Comparison of ENCODE assay signal across 5 fruit fly cellular contexts in the genomic region with DNA sequence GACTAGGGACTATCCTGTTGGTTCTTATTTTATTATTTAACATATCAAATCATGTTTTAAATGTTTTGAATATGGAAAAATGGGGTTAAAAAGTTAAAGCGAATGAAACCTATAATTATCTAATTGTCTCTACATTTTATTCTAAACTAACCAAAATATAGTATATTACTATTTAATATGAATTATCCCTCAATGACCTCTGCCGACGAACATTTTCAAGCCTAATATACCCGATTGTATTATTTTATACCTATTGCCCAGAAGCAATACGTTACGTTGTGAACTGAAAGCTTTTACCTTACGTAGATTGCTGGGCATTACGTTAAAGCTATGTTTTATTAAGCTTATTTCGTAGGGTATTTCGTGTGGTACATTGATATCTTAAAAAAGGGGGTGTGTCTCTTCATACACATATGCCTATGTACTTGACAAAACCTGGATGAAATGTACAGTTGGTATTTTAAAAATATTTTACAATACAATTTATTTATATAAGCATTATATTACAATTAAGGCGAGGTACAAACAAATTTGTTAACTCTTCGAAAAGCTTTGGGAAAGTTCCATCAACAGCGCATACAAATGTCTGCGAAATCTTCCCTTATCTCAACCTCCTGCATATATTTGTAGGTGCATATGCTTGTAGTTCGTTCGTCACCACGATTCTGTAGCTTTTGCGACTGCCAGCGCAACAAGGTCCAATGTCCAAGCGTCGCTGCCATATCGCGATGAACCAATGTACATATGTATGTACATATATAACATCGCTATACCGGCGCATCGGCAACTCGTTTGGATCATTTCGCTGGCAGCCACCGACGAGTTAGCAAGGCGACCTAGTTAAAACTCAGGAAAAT.
TF ChIP-seq lines count a peak whose summit lies in the region.

A gene (plus strand): TSS at position 790 of the 857 bp plus-strand sequence.

TF ChIP-seq in whole organism, adult, 20 proteins besides CTCF, POLR2A, EP300 and RAD21 (continued from another document):
- TF ChIP-seq cnc (optimal IDR thresholded peaks at IDR 0.05; lab: Kevin White, UChicago) (no peak), kay (GFP tag; lab: Kevin White, UChicago; ENCODE audit: borderline replicate concordance) (peak; percentile 97), Mnt (GFP tag; optimal IDR thresholded peaks at IDR 0.05; lab: Kevin White, UChicago) (peak; percentile 76), pad (GFP tag; optimal IDR thresholded peaks at IDR 0.05; lab: Kevin White, UChicago) (peak; percentile 75), CG1620 (GFP tag; optimal IDR thresholded peaks at IDR 0.05; lab: Kevin White, UChicago) (peak; percentile 56)

TF ChIP-seq in whole organism, embryonic, 481 proteins besides CTCF, POLR2A, EP300 and RAD21 (continued from another document and continues in another):
- TF ChIP-seq CG16815 (GFP tag; optimal IDR thresholded peaks at IDR 0.05; lab: Kevin White, UChicago) (peak; percentile 74), CG1647 (GFP tag; optimal IDR thresholded peaks at IDR 0.05; lab: Kevin White, UChicago) (peak; percentile 34), cas (GFP tag; IDR thresholded peaks at IDR 0.05; lab: Robert Waterston, UW) (peak; percentile 85), repo (GFP tag; optimal IDR thresholded peaks at IDR 0.05; lab: Kevin White, UChicago) (peak; percentile 24), NFAT (GFP tag; IDR thresholded peaks at IDR 0.05; lab: Robert Waterston, UW) (peak; percentile 73), zen2 (GFP tag; IDR thresholded peaks at IDR 0.05; lab: Robert Waterston, UW; ENCODE audit: partially characterized antibody) (no peak), CG10431 (GFP tag; optimal IDR thresholded peaks at IDR 0.05; lab: Kevin White, UChicago) (no peak), Dfd (GFP tag; optimal IDR thresholded peaks at IDR 0.05; lab: Kevin White, UChicago) (no peak), CG34224 (GFP tag; IDR thresholded peaks at IDR 0.05; lab: Robert Waterston, UW; ENCODE audit: partially characterized antibody) (no peak), CG9797 (GFP tag; optimal IDR thresholded peaks at IDR 0.05; lab: Kevin White, UChicago) (no peak), CG17612 (GFP tag; IDR thresholded peaks at IDR 0.05; lab: Robert Waterston, UW) (peak; percentile 79; the same call in 1 of the 2 replicates), C15 (GFP tag; IDR thresholded peaks at IDR 0.05; lab: Robert Waterston, UW) (peak; percentile 48; the same call in 1 of the 3 replicates), CG8290 (GFP tag; optimal IDR thresholded peaks at IDR 0.05; lab: Kevin White, UChicago) (peak; percentile 41), CG8290 (tag; optimal IDR thresholded peaks at IDR 0.05; lab: Kevin White, UChicago) (peak in 1 of 2 experiments; percentile 57), NK7.1 (GFP tag; optimal IDR thresholded peaks at IDR 0.05; lab: Kevin White, UChicago) (peak; percentile 35), CG17328 (GFP tag; IDR thresholded peaks at IDR 0.05; lab: Robert Waterston, UW) (peak; percentile 73), Kr (GFP tag; optimal IDR thresholded peaks at IDR 0.05; lab: Kevin White, UChicago) (no peak), CG3163 (GFP tag; optimal IDR thresholded peaks at IDR 0.05; lab: Kevin White, UChicago) (no peak), Dref (GFP tag; IDR thresholded peaks at IDR 0.05; lab: Robert Waterston, UW) (peak; percentile 42; the same call in 1 of the 2 replicates), CG6813 (GFP tag; optimal IDR thresholded peaks at IDR 0.05; lab: Kevin White, UChicago) (peak; percentile 80), gcm (GFP tag; optimal IDR thresholded peaks at IDR 0.05; lab: Kevin White, UChicago) (peak; percentile 68), salm (tag; optimal IDR thresholded peaks at IDR 0.05; lab: Kevin White, UChicago) (peak; percentile 70), CG15269 (tag; optimal IDR thresholded peaks at IDR 0.05; lab: Kevin White, UChicago) (peak; percentile 88), ro (GFP tag; IDR thresholded peaks at IDR 0.05; lab: Robert Waterston, UW) (no peak), gfzf (GFP tag; optimal IDR thresholded peaks at IDR 0.05; lab: Kevin White, UChicago) (no peak), dimm (GFP tag; IDR thresholded peaks at IDR 0.05; lab: Robert Waterston, UW) (peak; percentile 67), croc (GFP tag; conservative IDR thresholded peaks at IDR 0.05; lab: Robert Waterston, UW) (peak; percentile 88; the same call in 2 of the 3 replicates), Xrp1 (GFP tag; IDR thresholded peaks at IDR 0.05; lab: Robert Waterston, UW) (peak; percentile 88)

TF ChIP-seq in whole organism, prepupa, 60 proteins besides CTCF, POLR2A, EP300 and RAD21 (continued from another document and continues in another):
- TF ChIP-seq CG6808 (GFP tag; optimal IDR thresholded peaks at IDR 0.05; lab: Kevin White, UChicago) (peak; percentile 92), CG1621 (tag; optimal IDR thresholded peaks at IDR 0.05; lab: Kevin White, UChicago) (peak; percentile 90), pdm3 (GFP tag; optimal IDR thresholded peaks at IDR 0.05; lab: Kevin White, UChicago) (peak; percentile 96), salr (GFP tag; optimal IDR thresholded peaks at IDR 0.05; lab: Kevin White, UChicago) (peak; percentile 92 to 97), CG6792 (GFP tag; optimal IDR thresholded peaks at IDR 0.05; lab: Kevin White, UChicago) (peak; percentile 97), CG15336 (GFP tag; IDR thresholded peaks at IDR 0.05; lab: Robert Waterston, UW) (peak; percentile 94), CG34406 (GFP tag; optimal IDR thresholded peaks at IDR 0.05; lab: Kevin White, UChicago) (peak; percentile 98), CG4318 (GFP tag; optimal IDR thresholded peaks at IDR 0.05; lab: Kevin White, UChicago) (peak; percentile 97), Eip93F (GFP tag; optimal IDR thresholded peaks at IDR 0.05; lab: Kevin White, UChicago) (peak; percentile 96), CG6163 (GFP tag; IDR thresholded peaks at IDR 0.05; lab: Robert Waterston, UW) (peak; percentile 89), acj6 (GFP tag; optimal IDR thresholded peaks at IDR 0.05; lab: Kevin White, UChicago) (peak; percentile 97), CG9139 (GFP tag; optimal IDR thresholded peaks at IDR 0.05; lab: Kevin White, UChicago) (peak; percentile 95), svp (GFP tag; lab: Kevin White, UChicago) (peak; percentile 97), fkh (GFP tag; optimal IDR thresholded peaks at IDR 0.05; lab: Kevin White, UChicago) (peak; percentile 46), Hr39 (GFP tag; optimal IDR thresholded peaks at IDR 0.05; lab: Kevin White, UChicago) (peak; percentile 91), CG11762 (GFP tag; optimal IDR thresholded peaks at IDR 0.05; lab: Kevin White, UChicago; ENCODE audit: insufficient read depth) (peak; percentile 93), CG10631 (GFP tag; optimal IDR thresholded peaks at IDR 0.05; lab: Kevin White, UChicago) (peak; percentile 96), Gug (GFP tag; IDR thresholded peaks at IDR 0.05; lab: Robert Waterston, UW) (peak; percentile 86), CG8632 (GFP tag; optimal IDR thresholded peaks at IDR 0.05; lab: Kevin White, UChicago) (peak; percentile 97), ss (GFP tag; optimal IDR thresholded peaks at IDR 0.05; lab: Kevin White, UChicago) (peak; percentile 96 to 97), CG6276 (GFP tag; optimal IDR thresholded peaks at IDR 0.05; lab: Kevin White, UChicago) (peak; percentile 96), CG7368 (GFP tag; optimal IDR thresholded peaks at IDR 0.05; lab: Kevin White, UChicago) (peak; percentile 94), Sox14 (GFP tag; optimal IDR thresholded peaks at IDR 0.05; lab: Kevin White, UChicago) (peak; percentile 95), Met (GFP tag; optimal IDR thresholded peaks at IDR 0.05; lab: Kevin White, UChicago) (peak; percentile 96), CG10669 (GFP tag; optimal IDR thresholded peaks at IDR 0.05; lab: Kevin White, UChicago) (peak; percentile 91), Eip75B (GFP tag; optimal IDR thresholded peaks at IDR 0.05; lab: Kevin White, UChicago) (peak; percentile 92), dsx (GFP tag; optimal IDR thresholded peaks at IDR 0.05; lab: Kevin White, UChicago; ENCODE audit: poor library complexity, severe bottlenecking) (peak; percentile 94), Eip78C (GFP tag; lab: Kevin White, UChicago) (peak; percentile 100), Lpt (GFP tag; optimal IDR thresholded peaks at IDR 0.05; lab: Kevin White, UChicago) (peak; percentile 95), Hr38 (GFP tag; optimal IDR thresholded peaks at IDR 0.05; lab: Kevin White, UChicago) (no peak)

TF ChIP-seq in whole organism, pupa, 21 proteins besides CTCF, POLR2A, EP300 and RAD21 (continued from another document):
- TF ChIP-seq fd96Ca (GFP tag; IDR thresholded peaks at IDR 0.05; lab: Robert Waterston, UW) (peak; percentile 98), CG4496 (GFP tag; IDR thresholded peaks at IDR 0.05; lab: Robert Waterston, UW) (peak; percentile 94), CG15710 (tag; optimal IDR thresholded peaks at IDR 0.05; lab: Kevin White, UChicago) (peak; percentile 96)

TF ChIP-seq in whole organism, wandering third instar larva, 38 proteins besides CTCF, POLR2A, EP300 and RAD21 (continued from another document):
- TF ChIP-seq dmrt93B (GFP tag; optimal IDR thresholded peaks at IDR 0.05; lab: Kevin White, UChicago) = peak; percentile 96
- peak; percentile 22 for TF ChIP-seq Mio (GFP tag; optimal IDR thresholded peaks at IDR 0.05; lab: Kevin White, UChicago)
- TF ChIP-seq tai (GFP tag; optimal IDR thresholded peaks at IDR 0.05; lab: Kevin White, UChicago) = no peak
- peak; percentile 96 for TF ChIP-seq Rel (GFP tag; optimal IDR thresholded peaks at IDR 0.05; lab: Kevin White, UChicago)
- TF ChIP-seq Rel (tag; optimal IDR thresholded peaks at IDR 0.05; lab: Kevin White, UChicago) = peak; percentile 64
- peak; percentile 28 for TF ChIP-seq Hr83 (GFP tag; optimal IDR thresholded peaks at IDR 0.05; lab: Kevin White, UChicago; ENCODE audit: poor library complexity, severe bottlenecking)
- peak; percentile 91 for TF ChIP-seq woc (GFP tag; optimal IDR thresholded peaks at IDR 0.05; lab: Kevin White, UChicago)
- TF ChIP-seq ey (GFP tag; optimal IDR thresholded peaks at IDR 0.05; lab: Kevin White, UChicago) = peak; percentile 92
- TF ChIP-seq brk (GFP tag; optimal IDR thresholded peaks at IDR 0.05; lab: Kevin White, UChicago) = peak; percentile 96
- TF ChIP-seq OdsH (GFP tag; optimal IDR thresholded peaks at IDR 0.05; lab: Kevin White, UChicago) = peak; percentile 97
- TF ChIP-seq Vsx2 (GFP tag; optimal IDR thresholded peaks at IDR 0.05; lab: Kevin White, UChicago; ENCODE audit: partially characterized antibody) = no peak
- TF ChIP-seq jim (GFP tag; optimal IDR thresholded peaks at IDR 0.05; lab: Kevin White, UChicago) = no peak
- TF ChIP-seq Dfd (GFP tag; optimal IDR thresholded peaks at IDR 0.05; lab: Kevin White, UChicago) = no peak
- peak; percentile 95 for TF ChIP-seq sage (GFP tag; optimal IDR thresholded peaks at IDR 0.05; lab: Kevin White, UChicago)
- TF ChIP-seq sv (GFP tag; optimal IDR thresholded peaks at IDR 0.05; lab: Kevin White, UChicago) = peak; percentile 88
- peak; percentile 96 for TF ChIP-seq CrebA (GFP tag; optimal IDR thresholded peaks at IDR 0.05; lab: Kevin White, UChicago; ENCODE audit: borderline replicate concordance)
- TF ChIP-seq Hnf4 (GFP tag; optimal IDR thresholded peaks at IDR 0.05; lab: Kevin White, UChicago) = peak; percentile 96
- TF ChIP-seq Sp1 (GFP tag; optimal IDR thresholded peaks at IDR 0.05; lab: Kevin White, UChicago) = peak; percentile 95
- peak; percentile 43 for TF ChIP-seq Jra (GFP tag; optimal IDR thresholded peaks at IDR 0.05; lab: Kevin White, UChicago)
- TF ChIP-seq h (GFP tag; optimal IDR thresholded peaks at IDR 0.05; lab: Kevin White, UChicago) = peak; percentile 96
